Fruit fly (Drosophila melanogaster) whole organism, embryonic: ENCODE results near the gene CG4278.

Source experiments
- Aef1 ChIP-seq: fragments of 200-800 bp; sonication (Bioruptor generic); IDR thresholded peaks from 3 replicates; pipeline ENCODE4 v1.3.6; 2022; ENCODE audit warnings: missing biosample characterization, missing genetic modification characterization
- Blimp-1 ChIP-seq: fragments of 200-800 bp; sonication (Bioruptor generic); optimal IDR thresholded peaks from 3 replicates; lab custom pipeline; 2018; ENCODE audit warnings: missing biosample characterization, missing genetic modification characterization, mild to moderate bottlenecking, moderate library complexity, missing genetic modification reagents
- CG10959 ChIP-seq: fragments of 200-800 bp; sonication (Bioruptor generic); IDR thresholded peaks from 2 replicates; pipeline ENCODE4 v1.3.6; 2022; ENCODE audit warnings: missing biosample characterization, missing genetic modification characterization
- CG11696 ChIP-seq: fragments of 200-800 bp; sonication (Bioruptor generic); IDR thresholded peaks from 2 replicates; pipeline ENCODE4 v1.3.6; 2022; ENCODE audit warnings: missing biosample characterization, missing genetic modification characterization
- CG12769 ChIP-seq: fragments of 200-800 bp; sonication (Bioruptor generic); optimal IDR thresholded peaks from 2 replicates; lab custom pipeline; 2019; ENCODE audit warnings: missing biosample characterization, mild to moderate bottlenecking, missing genetic modification characterization, moderate library complexity
- CG13424 ChIP-seq: fragments of 200-800 bp; sonication (Bioruptor generic); optimal IDR thresholded peaks from 2 replicates; lab custom pipeline; 2019; ENCODE audit warnings: missing biosample characterization, mild to moderate bottlenecking, missing genetic modification characterization, moderate library complexity
- CG14441 ChIP-seq: fragments of 200-800 bp; sonication (Bioruptor generic); IDR thresholded peaks from 2 replicates; pipeline ENCODE4 v1.3.6; 2022; ENCODE audit warnings: missing biosample characterization, missing genetic modification characterization
- CG14860 ChIP-seq: fragments of 200-800 bp; sonication (Bioruptor generic); IDR thresholded peaks from 3 replicates; pipeline ENCODE4 v1.3.6; 2022; ENCODE audit warnings: missing biosample characterization, missing genetic modification characterization; ENCODE audit not compliant: partially characterized antibody
- CG15601 ChIP-seq: fragments of 200-800 bp; sonication (Bioruptor generic); optimal IDR thresholded peaks from 3 replicates; lab custom pipeline; 2019; ENCODE audit warnings: missing biosample characterization, mild to moderate bottlenecking, missing genetic modification characterization, moderate library complexity
- CG1602 ChIP-seq: fragments of 200-800 bp; sonication (Bioruptor generic); optimal IDR thresholded peaks from 3 replicates; lab custom pipeline; 2016; ENCODE audit warnings: missing biosample characterization, missing genetic modification characterization
- CG1647 ChIP-seq: fragments of 200-800 bp; sonication (Bioruptor generic); optimal IDR thresholded peaks from 3 replicates; lab custom pipeline; 2016; ENCODE audit warnings: missing biosample characterization, missing genetic modification characterization
- CG18764 ChIP-seq: fragments of 200-800 bp; sonication (Bioruptor generic); optimal IDR thresholded peaks from 3 replicates; lab custom pipeline; 2016; ENCODE audit warnings: missing biosample characterization, missing genetic modification characterization
- CG2199 ChIP-seq: fragments of 200-800 bp; sonication (Bioruptor generic); IDR thresholded peaks from 3 replicates; pipeline ENCODE4 v1.3.6; 2022; ENCODE audit warnings: missing biosample characterization, missing genetic modification characterization
- CG2678 ChIP-seq: fragments of 200-800 bp; sonication (Bioruptor generic); optimal IDR thresholded peaks from 3 replicates; lab custom pipeline; 2019; ENCODE audit warnings: missing biosample characterization, mild to moderate bottlenecking, missing genetic modification characterization, moderate library complexity
- CG2889 ChIP-seq: fragments of 200-800 bp; sonication (Bioruptor generic); IDR thresholded peaks from 3 replicates; pipeline ENCODE4 v1.3.6; 2022; ENCODE audit warnings: missing biosample characterization, missing genetic modification characterization
- CG31441 ChIP-seq: fragments of 200-800 bp; sonication (Bioruptor generic); IDR thresholded peaks from 2 replicates; pipeline ENCODE4 v1.3.6; 2022; ENCODE audit warnings: missing biosample characterization, missing genetic modification characterization
- CG32767 ChIP-seq: fragments of 200-800 bp; sonication (Bioruptor generic); IDR thresholded peaks from 2 replicates; pipeline ENCODE4 v1.3.6; 2022; ENCODE audit warnings: missing biosample characterization, missing genetic modification characterization
- CG4424 ChIP-seq: fragments of 200-800 bp; sonication (Bioruptor generic); optimal IDR thresholded peaks from 3 replicates; lab custom pipeline; 2016; ENCODE audit warnings: missing biosample characterization, missing genetic modification characterization
- Camta ChIP-seq: fragments of 200-800 bp; sonication (Bioruptor generic); optimal IDR thresholded peaks from 2 replicates; lab custom pipeline; 2016; ENCODE audit warnings: missing biosample characterization, missing genetic modification characterization
- CoRest ChIP-seq: fragments of 200-800 bp; sonication (Bioruptor generic); optimal IDR thresholded peaks from 3 replicates; lab custom pipeline; 2018; ENCODE audit warnings: missing biosample characterization, mild to moderate bottlenecking, missing genetic modification characterization, moderate library complexity
- D ChIP-seq, 2 experiments: fragments of 200-800 bp in 1 of 2; fragments of >200 bp in 1 of 2; sonication (Bioruptor generic) in 1 of 2; optimal IDR thresholded peaks; 2 replicates in 1 of 2; 3 replicates in 1 of 2; lab custom pipeline; 2017; ENCODE audit warnings: mild to moderate bottlenecking in 1 of 2, missing biosample characterization in 1 of 2, missing genetic modification characterization in 1 of 2, missing genetic modification reagents in 1 of 2
- D19B ChIP-seq: fragments of 200-800 bp; sonication (Bioruptor generic); optimal IDR thresholded peaks from 2 replicates; lab custom pipeline; 2017; ENCODE audit warnings: missing biosample characterization, mild to moderate bottlenecking, missing genetic modification characterization
- HHEX ChIP-seq: fragments of 200-800 bp; sonication (Bioruptor generic); optimal IDR thresholded peaks from 3 replicates; lab custom pipeline; 2017; ENCODE audit warnings: missing biosample characterization, mild to moderate bottlenecking, missing genetic modification characterization, missing genetic modification reagents
- Hr39 ChIP-seq: fragments of >200 bp; optimal IDR thresholded peaks from 2 replicates; lab custom pipeline; 2017
- MTF-1 ChIP-seq: fragments of 200-800 bp; sonication (Bioruptor generic); optimal IDR thresholded peaks from 2 replicates; lab custom pipeline; 2018; ENCODE audit warnings: missing biosample characterization, mild to moderate bottlenecking, missing genetic modification characterization, borderline replicate concordance
- Oaz ChIP-seq: fragments of 200-800 bp; sonication (Bioruptor generic); IDR thresholded peaks from 2 replicates; pipeline ENCODE4 v1.3.6; 2022; ENCODE audit warnings: missing biosample characterization, missing genetic modification characterization
- Optix ChIP-seq: fragments of 200-800 bp; sonication (Bioruptor generic); IDR thresholded peaks from 3 replicates; pipeline ENCODE4 v1.3.6; 2022; ENCODE audit warnings: missing biosample characterization, missing genetic modification characterization
- Ravus ChIP-seq: fragments of 200-800 bp; sonication (Bioruptor generic); IDR thresholded peaks from 2 replicates; pipeline ENCODE4 v1.3.6; 2022; ENCODE audit warnings: missing biosample characterization, missing genetic modification characterization
- Rx ChIP-seq: fragments of 200-800 bp; sonication (Bioruptor generic); IDR thresholded peaks from 2 replicates; pipeline ENCODE4 v1.3.6; 2022; ENCODE audit warnings: missing biosample characterization, missing genetic modification characterization
- Sry-δ ChIP-seq: fragments of 200-800 bp; sonication (Bioruptor generic); optimal IDR thresholded peaks from 2 replicates; lab custom pipeline; 2016; ENCODE audit warnings: missing biosample characterization, missing genetic modification characterization
- Xrp1 ChIP-seq: fragments of 200-800 bp; sonication (Bioruptor generic); IDR thresholded peaks from 2 replicates; pipeline ENCODE4 v1.3.6; 2022; ENCODE audit warnings: missing biosample characterization, missing genetic modification characterization
- al ChIP-seq: fragments of 200-800 bp; sonication (Bioruptor generic); IDR thresholded peaks from 2 replicates; pipeline ENCODE4 v1.3.6; 2022; ENCODE audit warnings: missing biosample characterization, missing genetic modification characterization
- amos ChIP-seq: fragments of 200-800 bp; sonication (Bioruptor generic); IDR thresholded peaks from 2 replicates; pipeline ENCODE4 v1.3.6; 2022; ENCODE audit warnings: missing biosample characterization, missing genetic modification characterization; ENCODE audit not compliant: partially characterized antibody
- ash1 ChIP-seq: fragments of 200-800 bp; sonication (Bioruptor generic); optimal IDR thresholded peaks from 2 replicates; lab custom pipeline; 2018; ENCODE audit warnings: missing biosample characterization, mild to moderate bottlenecking, missing genetic modification characterization
- ato ChIP-seq: fragments of 200-800 bp; sonication (Bioruptor generic); IDR thresholded peaks from 2 replicates; pipeline ENCODE4 v1.3.6; 2022; ENCODE audit warnings: missing biosample characterization, missing genetic modification characterization; ENCODE audit not compliant: partially characterized antibody
- cato ChIP-seq: fragments of 200-800 bp; sonication (Bioruptor generic); optimal IDR thresholded peaks from 2 replicates; lab custom pipeline; 2016; ENCODE audit warnings: missing biosample characterization, missing genetic modification characterization, borderline replicate concordance
- croc ChIP-seq: fragments of 200-800 bp; sonication (Bioruptor generic); conservative IDR thresholded peaks from 3 replicates; pipeline ENCODE4 v1.3.6; 2022; ENCODE audit warnings: missing biosample characterization, missing genetic modification characterization
- dati ChIP-seq: fragments of 200-800 bp; sonication (Bioruptor generic); IDR thresholded peaks from 2 replicates; pipeline ENCODE4 v1.3.6; 2022; ENCODE audit warnings: missing biosample characterization, missing genetic modification characterization
- en ChIP-seq: fragments of 200-800 bp; sonication (Bioruptor generic); optimal IDR thresholded peaks from 2 replicates; lab custom pipeline; 2016; ENCODE audit warnings: missing biosample characterization, missing genetic modification characterization
- fd3F ChIP-seq: fragments of 200-800 bp; sonication (Bioruptor generic); optimal IDR thresholded peaks from 2 replicates; lab custom pipeline; 2018; ENCODE audit warnings: missing biosample characterization, mild to moderate bottlenecking, missing genetic modification characterization, moderate library complexity
- fu2 ChIP-seq: fragments of 200-800 bp; sonication (Bioruptor generic); optimal IDR thresholded peaks from 2 replicates; lab custom pipeline; 2016; ENCODE audit warnings: missing biosample characterization, missing genetic modification characterization
- insv ChIP-seq, 2 experiments: fragments of 200-800 bp; sonication (Bioruptor generic); optimal IDR thresholded peaks; 3 replicates each; lab custom pipeline; 2016 to 2018; ENCODE audit warnings: missing biosample characterization in 2 of 2, missing genetic modification characterization in 2 of 2
- mld ChIP-seq: fragments of 200-800 bp; sonication (Bioruptor generic); IDR thresholded peaks from 3 replicates; pipeline ENCODE4 v1.3.6; 2022; ENCODE audit warnings: missing biosample characterization, missing genetic modification characterization; ENCODE audit not compliant: partially characterized antibody
- onecut ChIP-seq: fragments of 200-800 bp; sonication (Bioruptor generic); IDR thresholded peaks from 2 replicates; pipeline ENCODE4 v1.3.6; 2022; ENCODE audit warnings: missing biosample characterization, missing genetic modification characterization
- p53 ChIP-seq: fragments of 200-800 bp; sonication (Bioruptor generic); optimal IDR thresholded peaks from 2 replicates; lab custom pipeline; 2016; ENCODE audit warnings: missing biosample characterization, missing genetic modification characterization
- prd ChIP-seq, 3 experiments: fragments of >200 bp in 2 of 3; fragments of 200-800 bp in 1 of 3; sonication (Bioruptor generic) in 1 of 3; optimal IDR thresholded peaks in 2 of 3; IDR thresholded peaks in 1 of 3; 2 replicates in 2 of 3; 3 replicates in 1 of 3; pipeline versions ENCODE4 v1.3.6 to Lab custom; 2017 to 2022; ENCODE audit warnings: missing biosample characterization in 1 of 3, missing genetic modification characterization in 1 of 3
- ro ChIP-seq: fragments of 200-800 bp; sonication (Bioruptor generic); IDR thresholded peaks from 2 replicates; pipeline ENCODE4 v1.3.6; 2022; ENCODE audit warnings: missing biosample characterization, missing genetic modification characterization
- schlank ChIP-seq: fragments of 200-800 bp; sonication (Bioruptor generic); optimal IDR thresholded peaks from 2 replicates; lab custom pipeline; 2018; ENCODE audit warnings: missing biosample characterization, mild to moderate bottlenecking, missing genetic modification characterization
- vfl ChIP-seq: fragments of 200-800 bp; sonication (Bioruptor generic); optimal IDR thresholded peaks from 2 replicates; lab custom pipeline; 2016; ENCODE audit warnings: missing biosample characterization, missing genetic modification characterization

The CG4278 gene

DNA sequence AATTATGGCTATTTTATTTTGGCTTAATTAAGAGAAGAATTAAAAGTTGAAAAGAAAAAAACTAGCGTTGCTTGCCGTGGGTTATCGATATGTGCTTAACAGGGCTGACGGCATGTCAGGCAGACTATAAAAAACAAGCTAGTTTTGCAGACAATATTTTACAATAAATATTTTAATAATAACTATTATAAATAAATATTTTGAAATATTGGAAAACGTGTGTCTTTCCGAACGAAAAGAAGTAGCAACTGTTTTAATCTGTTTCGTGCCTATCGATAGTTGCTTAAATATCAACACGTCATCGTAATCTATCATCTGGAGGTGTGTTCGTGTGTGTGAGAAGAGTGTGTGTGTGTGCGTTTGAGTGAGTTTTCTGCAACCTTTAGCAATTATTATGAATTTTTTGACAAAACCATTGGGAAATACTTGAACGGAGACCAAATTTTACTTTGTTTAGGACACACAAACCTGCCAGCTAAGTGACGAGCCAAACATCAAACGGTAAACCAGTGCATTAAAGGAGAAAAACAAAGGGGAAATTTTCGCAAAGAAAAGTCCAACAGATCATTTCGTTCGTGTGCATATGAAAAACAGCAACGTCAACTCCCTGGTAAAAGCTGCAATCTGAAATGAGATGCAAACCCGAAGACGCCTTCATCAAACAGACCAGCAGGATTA is 19.7 kb upstream of the CG4278 start, which contains the start of the genes CG5861 and Syx5 (continued):
- TF ChIP-seq CG13424 (tag; lab: Kevin White, UChicago) (peak; percentile 68), amos (GFP tag; lab: Robert Waterston, UW) (peak; percentile 84; the same call in 1 of the 2 replicates), CG4424 (GFP tag; lab: Kevin White, UChicago) (peak; percentile 53), schlank (tag; lab: Kevin White, UChicago) (no peak), Oaz (no peak), CG18764 (GFP tag; lab: Kevin White, UChicago) (peak; percentile 29), CG32767 (no peak), CG1602 (GFP tag; lab: Kevin White, UChicago) (no peak), Camta (GFP tag; lab: Kevin White, UChicago) (no peak), CG2889 (no peak), dati (GFP tag; lab: Robert Waterston, UW) (no peak), Rx (GFP tag; lab: Robert Waterston, UW) (no peak), p53 (GFP tag; lab: Kevin White, UChicago) (no peak), D (optimal IDR thresholded peaks at IDR 0.05; lab: Kevin White, UChicago) (no peak), D (GFP tag; optimal IDR thresholded peaks at IDR 0.05; lab: Kevin White, UChicago) (no peak), vfl (GFP tag; lab: Kevin White, UChicago) (no peak), ro (GFP tag; lab: Robert Waterston, UW) (no peak), fu2 (GFP tag; lab: Kevin White, UChicago) (no peak), Blimp-1 (no peak), Ravus (GFP tag; lab: Robert Waterston, UW) (no peak), CG31441 (GFP tag; lab: Robert Waterston, UW) (no peak; the same call in none of the 2 replicates), CG2199 (no peak), croc (GFP tag; lab: Robert Waterston, UW) (no peak), fd3F (peak; percentile 20), CG1647 (no peak), CoRest (tag; lab: Kevin White, UChicago) (peak; percentile 72), Optix (GFP tag; lab: Robert Waterston, UW) (no peak), CG15601 (tag; lab: Kevin White, UChicago) (peak; percentile 69), Hr39 (no peak), mld (GFP tag; lab: Robert Waterston, UW) (peak; percentile 71; the same call in 2 of the 3 replicates), prd (optimal IDR thresholded peaks at IDR 0.05; lab: Kevin White, UChicago) (no peak), prd (GFP tag; IDR thresholded peaks at IDR 0.05; lab: Robert Waterston, UW) (peak; percentile 67), ato (GFP tag; lab: Robert Waterston, UW) (peak; percentile 78; the same call in 1 of the 2 replicates), MTF-1 (GFP tag; lab: Kevin White, UChicago) (no peak), Xrp1 (GFP tag; lab: Robert Waterston, UW) (peak; percentile 66), CG10959 (GFP tag; lab: Robert Waterston, UW) (no peak), insv (GFP tag; optimal IDR thresholded peaks at IDR 0.05; lab: Kevin White, UChicago) (peak in 1 of 2 experiments; percentile 43), en (GFP tag; lab: Kevin White, UChicago) (no peak), Sry-δ (GFP tag; lab: Kevin White, UChicago) (peak; percentile 58), CG14860 (GFP tag; lab: Robert Waterston, UW) (peak; percentile 88), Aef1 (GFP tag; lab: Robert Waterston, UW) (peak; percentile 37; the same call in 1 of the 3 replicates), D19B (GFP tag; lab: Kevin White, UChicago) (peak; percentile 17), ash1 (GFP tag; lab: Kevin White, UChicago) (no peak), cato (GFP tag; lab: Kevin White, UChicago) (no peak), CG12769 (tag; lab: Kevin White, UChicago) (no peak), CG11696 (GFP tag; lab: Robert Waterston, UW) (no peak), CG2678 (tag; lab: Kevin White, UChicago) (peak; percentile 74), al (GFP tag; lab: Robert Waterston, UW) (peak; percentile 60), HHEX (no peak), CG14441 (peak; percentile 58; the same call in 1 of the 2 replicates), onecut (GFP tag; lab: Robert Waterston, UW) (no peak)
